Worm (Caenorhabditis elegans) whole organism, late embryonic: ENCODE data around the gene aaim-1.

Experiments used
- C38D4.7 ChIP-seq: fragments of 200-800 bp; sonication (Bioruptor generic); optimal IDR thresholded peaks from 2 replicates; lab custom pipeline; 2018; ENCODE audit warnings: mild to moderate bottlenecking, missing genetic modification characterization, moderate library complexity, missing compliant biosample characterization
- K09A11.1 ChIP-seq: sonication (generic microtip); optimal IDR thresholded peaks from 2 replicates; lab custom pipeline; 2017; ENCODE audit warnings: antibody characterized with exemption, mild to moderate bottlenecking, missing genetic modification characterization, missing compliant biosample characterization; ENCODE audit not compliant: insufficient read depth
- T23F11.4 ChIP-seq: fragments of 200-800 bp; sonication (Bioruptor generic); optimal IDR thresholded peaks from 2 replicates; lab custom pipeline; 2018; ENCODE audit warnings: mild to moderate bottlenecking, missing genetic modification characterization, missing compliant biosample characterization
- ama-1 ChIP-seq: fragments of 150-350 bp; optimal IDR thresholded peaks from 2 replicates; lab custom pipeline; 2014
- ceh-19 ChIP-seq: fragments of 200-800 bp; sonication (Bioruptor generic); optimal IDR thresholded peaks from 2 replicates; lab custom pipeline; 2018; ENCODE audit warnings: mild to moderate bottlenecking, missing genetic modification characterization, missing compliant biosample characterization
- ceh-9 ChIP-seq: sonication (generic microtip); optimal IDR thresholded peaks from 2 replicates; lab custom pipeline; 2016; ENCODE audit warnings: mild to moderate bottlenecking, missing genetic modification characterization, inconsistent platforms, missing compliant biosample characterization
- dmd-4 ChIP-seq: sonication (generic microtip); optimal IDR thresholded peaks from 2 replicates; lab custom pipeline; 2016; ENCODE audit warnings: borderline replicate concordance, missing genetic modification characterization, missing compliant biosample characterization
- eyg-1 ChIP-seq: sonication (generic microtip); optimal IDR thresholded peaks from 2 replicates; lab custom pipeline; 2016; ENCODE audit warnings: missing genotype, missing genetic modification characterization, missing compliant biosample characterization
- nhr-11 ChIP-seq: fragments of 150-350 bp; optimal IDR thresholded peaks from 2 replicates; lab custom pipeline; 2014; ENCODE audit warnings: missing biosample characterization, missing genetic modification characterization
- pqm-1 ChIP-seq: sonication (generic microtip); optimal IDR thresholded peaks from 2 replicates; lab custom pipeline; 2016; ENCODE audit warnings: missing genetic modification characterization, missing compliant biosample characterization
- sdc-2 ChIP-seq: sonication (generic microtip); optimal IDR thresholded peaks from 2 replicates; lab custom pipeline; 2016; ENCODE audit warnings: missing genotype, missing genetic modification characterization, missing compliant biosample characterization
- sox-2 ChIP-seq: fragments of 200-800 bp; sonication (Bioruptor generic); IDR thresholded peaks from 2 replicates; pipeline ENCODE4 v1.3.6; 2022; ENCODE audit warnings: missing genetic modification reagents, missing genetic modification characterization, missing compliant biosample characterization
- sox-4 ChIP-seq: sonication (generic microtip); optimal IDR thresholded peaks from 2 replicates; lab custom pipeline; 2017; ENCODE audit warnings: mild to moderate bottlenecking, missing genetic modification characterization, inconsistent platforms, missing compliant biosample characterization
- unc-86 ChIP-seq: sonication (generic microtip); optimal IDR thresholded peaks from 2 replicates; lab custom pipeline; 2016; ENCODE audit warnings: missing genetic modification characterization, missing compliant biosample characterization

DNA sequence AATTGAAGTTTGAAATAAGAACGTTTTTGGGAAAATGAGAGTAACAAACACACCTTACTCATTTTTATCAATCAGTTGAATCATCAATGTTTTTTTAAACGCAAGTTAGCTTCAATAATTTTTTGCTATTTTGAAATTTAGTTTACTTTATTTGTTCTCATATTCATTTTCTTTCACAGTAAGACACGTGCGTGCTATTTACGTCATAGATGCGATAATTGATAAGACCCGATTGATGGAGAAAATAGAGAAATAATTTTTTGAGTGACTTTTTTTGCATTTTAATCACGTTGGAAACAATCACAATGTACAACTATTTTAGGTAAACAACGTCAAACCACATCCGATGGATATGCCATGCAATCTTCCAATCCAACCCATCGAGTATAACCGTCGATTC lies 42.8 kb downstream of the aaim-1 start:
- TF ChIP-seq nhr-11 (tag; lab: Kevin White, UChicago) (no peak), eyg-1 (tag; lab: Kevin White, UChicago) (no peak), K09A11.1 (tag; lab: Kevin White, UChicago) (no peak), pqm-1 (no peak), ama-1 (lab: Kevin White, UChicago) (no peak), unc-86 (tag; lab: Kevin White, UChicago) (no peak), sox-2 (GFP tag; lab: Robert Waterston, UW) (no peak), ceh-19 (GFP tag; lab: Kevin White, UChicago) (no peak), T23F11.4 (GFP tag; lab: Kevin White, UChicago) (no peak), dmd-4 (no peak), C38D4.7 (GFP tag; lab: Kevin White, UChicago) (no peak), sdc-2 (tag; lab: Kevin White, UChicago) (no peak), sox-4 (tag; lab: Kevin White, UChicago) (no peak), ceh-9 (no peak)
